Fruit fly (Drosophila melanogaster): Measurements from ENCODE around the gene CG34425.

DNA sequence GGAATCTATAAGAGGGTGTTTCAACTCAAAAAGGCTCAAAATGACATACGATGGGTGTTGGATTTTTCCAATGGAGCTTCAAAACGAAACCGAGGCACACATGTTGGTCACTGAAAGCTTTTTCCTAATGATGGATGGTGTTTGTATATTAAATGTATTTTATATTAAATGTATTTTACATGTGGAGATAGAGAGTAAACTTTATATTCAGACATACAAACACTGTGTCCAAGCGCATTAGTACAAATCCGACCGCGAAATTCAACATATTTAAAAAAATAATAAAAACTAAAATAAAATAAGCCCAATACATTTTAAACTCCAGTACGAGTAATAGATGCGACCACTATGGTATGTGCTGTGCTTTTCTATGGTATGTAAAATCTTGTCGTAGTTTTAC is 34.9 kb upstream of the CG34425 start, which contains the start of gene Mur82C:
- TF ChIP-seq CG8478 (optimal IDR thresholded peaks at IDR 0.05) (no peak), CTCF (optimal IDR thresholded peaks at IDR 0.05) (no peak)
